Worm (Caenorhabditis elegans) whole organism, L1 larva: Measurements from ENCODE around the gene clic-1.
"Not testable (repeated sequence)": the region's sequence is repeated elsewhere in the genome, so short reads cannot be mapped to it uniquely, and the experiment has no call there.

ENCODE experiments used
- C16A3.4 ChIP-seq: fragments of 150-350 bp; optimal IDR thresholded peaks from 2 replicates; lab custom pipeline; 2014; ENCODE audit warnings: missing biosample characterization, missing genetic modification characterization
- F16B12.6 ChIP-seq: fragments of 150-350 bp; optimal IDR thresholded peaks from 2 replicates; lab custom pipeline; 2014; ENCODE audit warnings: missing biosample characterization, missing genetic modification characterization
- aha-1 ChIP-seq: fragments of 150-350 bp; optimal IDR thresholded peaks from 2 replicates; lab custom pipeline; 2014; ENCODE audit warnings: missing biosample characterization, missing genetic modification characterization
- ceh-63 ChIP-seq: fragments of 200-800 bp; sonication (Bioruptor generic); optimal IDR thresholded peaks from 2 replicates; lab custom pipeline; 2018; ENCODE audit warnings: mild to moderate bottlenecking, missing genetic modification characterization, missing compliant biosample characterization
- ceh-82 ChIP-seq, 3 experiments: fragments of 150-350 bp in 1 of 3; sonication (generic microtip) in 2 of 3; optimal IDR thresholded peaks; 2 replicates each; lab custom pipeline; 2014 to 2017; ENCODE audit warnings: missing biosample characterization in 3 of 3, missing genetic modification characterization in 3 of 3
- ceh-90 ChIP-seq: sonication (generic microtip); optimal IDR thresholded peaks from 2 replicates; lab custom pipeline; 2016; ENCODE audit warnings: missing genetic modification characterization, missing compliant biosample characterization
- dsc-1 ChIP-seq: sonication (generic microtip); optimal IDR thresholded peaks from 2 replicates; lab custom pipeline; 2016; ENCODE audit warnings: mild to moderate bottlenecking, missing genetic modification characterization, missing compliant biosample characterization
- efl-1 ChIP-seq, 4 experiments: fragments of 150-350 bp; optimal IDR thresholded peaks in 3 of 4; peaks in 1 of 4; 1 replicate in 1 of 4; 2 replicates in 3 of 4; lab custom pipeline; 2014; ENCODE audit warnings: missing biosample characterization in 2 of 4, missing genetic modification characterization in 2 of 4, missing genetic modification reagents in 2 of 4
- efl-3 ChIP-seq: fragments of 200-800 bp; sonication (Bioruptor generic); optimal IDR thresholded peaks from 2 replicates; lab custom pipeline; 2018; ENCODE audit warnings: mild to moderate bottlenecking, missing genetic modification characterization, missing compliant biosample characterization
- elt-3 ChIP-seq, 6 experiments: fragments of 150-350 bp in 1 of 6; sonication (generic microtip); optimal IDR thresholded peaks; 2 replicates each; lab custom pipeline; 2017 to 2018; ENCODE audit warnings: missing biosample characterization in 6 of 6, missing genetic modification characterization in 6 of 6, inconsistent platforms in 1 of 6
- ets-5 ChIP-seq: fragments of 200-800 bp; sonication (Bioruptor generic); IDR thresholded peaks from 2 replicates; pipeline ENCODE4 v1.3.6; 2022; ENCODE audit warnings: missing genetic modification characterization, missing compliant biosample characterization
- fkh-4 ChIP-seq: sonication (generic microtip); optimal IDR thresholded peaks from 2 replicates; lab custom pipeline; 2016; ENCODE audit warnings: missing compliant biosample characterization, missing genetic modification characterization, borderline replicate concordance
- fkh-8 ChIP-seq: sonication (generic microtip); optimal IDR thresholded peaks from 2 replicates; lab custom pipeline; 2016; ENCODE audit warnings: mild to moderate bottlenecking, missing genetic modification characterization, missing compliant biosample characterization
- grh-1 ChIP-seq: fragments of 200-800 bp; sonication (Bioruptor generic); IDR thresholded peaks from 2 replicates; pipeline ENCODE4 v1.3.6; 2022; ENCODE audit warnings: missing genetic modification reagents, missing genetic modification characterization, missing compliant biosample characterization
- hlh-17 ChIP-seq: fragments of 200-800 bp; sonication (Bioruptor generic); optimal IDR thresholded peaks from 2 replicates; lab custom pipeline; 2018; ENCODE audit warnings: missing genetic modification characterization, mild to moderate bottlenecking, missing compliant biosample characterization, moderate library complexity, borderline replicate concordance
- isw-1 ChIP-seq: fragments of 200-800 bp; sonication (Bioruptor generic); IDR thresholded peaks from 2 replicates; pipeline ENCODE4 v1.3.6; 2022; ENCODE audit warnings: missing genetic modification characterization, missing compliant biosample characterization
- lin-13 ChIP-seq: fragments of 150-350 bp; optimal IDR thresholded peaks from 2 replicates; lab custom pipeline; 2014; ENCODE audit warnings: missing biosample characterization, missing genetic modification reagents, missing genetic modification characterization
- lin-39 ChIP-seq: fragments of 150-350 bp; optimal IDR thresholded peaks from 2 replicates; lab custom pipeline; 2014; ENCODE audit warnings: missing biosample characterization, missing genetic modification reagents, missing genetic modification characterization
- mab-9 ChIP-seq: fragments of 200-800 bp; sonication (Bioruptor generic); IDR thresholded peaks from 2 replicates; pipeline ENCODE4 v1.3.6; 2022; ENCODE audit warnings: missing genetic modification reagents, missing genetic modification characterization, missing compliant biosample characterization
- mep-1 ChIP-seq: fragments of 150-350 bp; optimal IDR thresholded peaks from 2 replicates; lab custom pipeline; 2014; ENCODE audit warnings: missing biosample characterization, missing genetic modification characterization
- nhr-20 ChIP-seq: sonication (generic microtip); optimal IDR thresholded peaks from 2 replicates; lab custom pipeline; 2016; ENCODE audit warnings: mild to moderate bottlenecking, missing genetic modification characterization, missing compliant biosample characterization
- nhr-28 ChIP-seq: fragments of 150-350 bp; optimal IDR thresholded peaks from 2 replicates; lab custom pipeline; 2014; ENCODE audit warnings: missing biosample characterization, missing genetic modification characterization
- nhr-71 ChIP-seq: sonication (generic microtip); optimal IDR thresholded peaks from 2 replicates; lab custom pipeline; 2016; ENCODE audit warnings: mild to moderate bottlenecking, missing genetic modification characterization, moderate library complexity, missing compliant biosample characterization
- nhr-77 ChIP-seq: fragments of 150-350 bp; optimal IDR thresholded peaks from 2 replicates; lab custom pipeline; 2014; ENCODE audit warnings: missing biosample characterization, missing genetic modification characterization
- nhr-90 ChIP-seq: sonication (generic microtip); optimal IDR thresholded peaks from 2 replicates; lab custom pipeline; 2016; ENCODE audit warnings: mild to moderate bottlenecking, missing genetic modification characterization, missing compliant biosample characterization; ENCODE audit not compliant: poor library complexity
- pax-3 ChIP-seq: fragments of 200-800 bp; sonication (Bioruptor generic); optimal IDR thresholded peaks from 2 replicates; lab custom pipeline; 2018; ENCODE audit warnings: mild to moderate bottlenecking, missing genetic modification characterization, moderate library complexity, missing compliant biosample characterization
- skn-1 ChIP-seq: fragments of 150-350 bp; optimal IDR thresholded peaks from 2 replicates; lab custom pipeline; 2014; ENCODE audit warnings: missing biosample characterization, missing genetic modification characterization
- sup-37 ChIP-seq: fragments of 200-800 bp; sonication (Bioruptor generic); optimal IDR thresholded peaks from 2 replicates; lab custom pipeline; 2018; ENCODE audit warnings: mild to moderate bottlenecking, missing genetic modification characterization, missing compliant biosample characterization
- unc-130 ChIP-seq: fragments of 150-350 bp; optimal IDR thresholded peaks from 2 replicates; lab custom pipeline; 2017; ENCODE audit warnings: missing biosample characterization, missing genetic modification characterization, inconsistent platforms
- unc-30 ChIP-seq: sonication (generic microtip); optimal IDR thresholded peaks from 2 replicates; lab custom pipeline; 2017; ENCODE audit warnings: missing biosample characterization, missing genetic modification characterization
- unc-62 ChIP-seq: fragments of 150-350 bp; optimal IDR thresholded peaks from 2 replicates; lab custom pipeline; 2014; ENCODE audit warnings: missing biosample characterization, missing genetic modification reagents, missing genetic modification characterization
- unc-86 ChIP-seq: sonication (generic microtip); optimal IDR thresholded peaks from 2 replicates; lab custom pipeline; 2016; ENCODE audit warnings: missing genetic modification characterization, missing compliant biosample characterization
- unc-98 ChIP-seq: fragments of 200-800 bp; sonication (Bioruptor generic); IDR thresholded peaks from 2 replicates; pipeline ENCODE4 v1.3.6; 2022; ENCODE audit warnings: missing genetic modification characterization, missing compliant biosample characterization
- vab-15 ChIP-seq: sonication (generic microtip); optimal IDR thresholded peaks from 2 replicates; lab custom pipeline; 2017; ENCODE audit warnings: missing genotype, mild to moderate bottlenecking, missing genetic modification characterization, missing compliant biosample characterization
- zag-1 ChIP-seq: fragments of 150-350 bp; optimal IDR thresholded peaks from 2 replicates; lab custom pipeline; 2014; ENCODE audit warnings: missing biosample characterization, missing genetic modification characterization
- zip-4 ChIP-seq: fragments of 200-800 bp; sonication (Bioruptor generic); optimal IDR thresholded peaks from 2 replicates; lab custom pipeline; 2018; ENCODE audit warnings: mild to moderate bottlenecking, missing genetic modification characterization, moderate library complexity, missing compliant biosample characterization
- ztf-11 ChIP-seq, 2 experiments: sonication (generic microtip); optimal IDR thresholded peaks; 2 replicates each; lab custom pipeline; 2016 to 2017; ENCODE audit warnings: missing genetic modification characterization in 2 of 2, missing biosample characterization in 1 of 2, missing compliant biosample characterization in 1 of 2

The clic-1 gene

DNA sequence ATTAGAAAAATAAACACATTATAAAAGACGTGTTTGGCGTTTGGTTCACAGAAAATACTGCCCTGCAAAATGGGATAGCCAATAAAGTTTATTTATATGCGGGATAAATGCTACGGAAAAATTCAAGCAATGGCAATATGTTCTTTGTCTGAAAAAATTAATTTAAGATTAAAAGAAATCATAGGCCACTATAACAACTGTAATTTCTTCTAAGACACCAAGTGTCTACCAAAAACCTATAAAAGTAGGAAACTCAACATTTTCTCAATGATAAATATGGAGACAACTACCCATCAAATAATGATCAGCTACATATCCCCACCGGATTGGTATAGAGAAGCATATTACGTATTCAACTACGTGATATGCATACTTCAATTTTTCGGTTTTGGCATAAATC lies 29.4 kb downstream of the clic-1 start, which contains the start of gene srw-3:
Gene srw-3 (plus strand): TSS at position 301 of the 400 bp plus-strand sequence.
- no peak for TF ChIP-seq unc-130 (tag; lab: Kevin White, UChicago)
- no peak for TF ChIP-seq fkh-8 (tag; lab: Kevin White, UChicago)
- TF ChIP-seq nhr-77 (tag; lab: Kevin White, UChicago): no peak
- TF ChIP-seq aha-1: no peak
- TF ChIP-seq efl-3 (GFP tag; lab: Kevin White, UChicago): no peak
- TF ChIP-seq C16A3.4 (tag; lab: Kevin White, UChicago): no peak
- TF ChIP-seq mab-9: no peak
- no peak for TF ChIP-seq nhr-71 (tag; lab: Kevin White, UChicago)
- TF ChIP-seq dsc-1: no peak
- no peak for TF ChIP-seq ztf-11 (tag; optimal IDR thresholded peaks at IDR 0.05; lab: Kevin White, UChicago)
- no peak for TF ChIP-seq zip-4 (GFP tag; lab: Kevin White, UChicago)
- no peak for TF ChIP-seq unc-86 (tag; lab: Kevin White, UChicago)
- TF ChIP-seq sup-37 (GFP tag; lab: Kevin White, UChicago): no peak
- no peak for TF ChIP-seq zag-1 (tag; lab: Kevin White, UChicago)
- no peak for TF ChIP-seq F16B12.6 (tag; lab: Kevin White, UChicago)
- TF ChIP-seq nhr-90 (tag; lab: Kevin White, UChicago): no peak
- no peak for TF ChIP-seq ets-5 (GFP tag; lab: Robert Waterston, UW)

DNA sequence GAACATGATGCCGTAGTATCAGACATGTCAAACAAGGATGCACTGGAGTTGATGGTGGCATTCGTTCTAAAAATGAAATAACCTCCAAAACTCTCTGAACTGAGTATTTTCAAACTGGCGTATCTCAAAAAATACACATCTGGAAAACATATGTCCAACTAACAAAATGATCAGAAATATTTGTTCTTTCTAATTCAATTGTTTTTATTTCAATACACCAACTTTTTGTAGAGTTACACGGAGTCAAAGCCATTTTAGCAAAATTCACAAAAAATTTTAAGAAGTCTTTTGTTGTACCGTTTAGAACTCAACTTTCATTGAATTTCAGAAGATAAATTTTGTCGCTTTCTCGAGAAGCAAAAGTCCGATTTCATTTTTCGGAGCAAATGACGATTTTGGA lies 31.2 kb downstream of the clic-1 start, which contains the start of gene srsx-40:
Gene srsx-40 (minus strand): TSS at position 101 of the 400 bp plus-strand sequence.
- TF ChIP-seq nhr-71 (tag; lab: Kevin White, UChicago); lin-39 (tag; lab: Kevin White, UChicago); unc-98: not testable (repeated sequence)

DNA sequence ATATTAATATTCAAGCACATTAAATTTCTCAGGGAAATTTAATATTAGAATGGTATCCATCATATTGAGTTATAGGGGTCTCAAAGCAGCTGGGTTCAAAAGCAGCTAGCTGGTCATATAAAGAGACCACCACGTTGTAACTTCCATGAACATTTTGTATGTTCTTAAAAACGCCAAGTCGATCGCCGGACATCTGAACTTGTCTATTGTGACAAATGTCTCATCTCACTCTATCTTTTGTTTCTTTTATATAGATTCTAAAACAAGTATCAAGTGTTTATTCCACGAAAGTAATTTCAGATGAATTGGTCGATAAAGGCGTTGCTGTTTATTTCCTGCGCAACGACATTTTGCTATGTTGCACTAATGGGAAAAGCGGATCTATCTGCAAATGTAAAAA lies 37.9 kb downstream of the clic-1 start, which contains the start of gene ZK105.3:
Gene ZK105.3 (plus strand): TSS at position 301 of the 400 bp plus-strand sequence.
- TF ChIP-seq ceh-63 (GFP tag; lab: Kevin White, UChicago): no peak
- no peak for TF ChIP-seq unc-86 (tag; lab: Kevin White, UChicago)
- TF ChIP-seq vab-15: no peak
- no peak for TF ChIP-seq fkh-4 (tag; lab: Kevin White, UChicago)
- TF ChIP-seq C16A3.4 (tag; lab: Kevin White, UChicago): no peak
- no peak for TF ChIP-seq lin-13 (GFP tag; lab: Kevin White, UChicago)
- TF ChIP-seq nhr-90 (tag; lab: Kevin White, UChicago): no peak
- TF ChIP-seq efl-1 (optimal IDR thresholded peaks at IDR 0.05; lab: Kevin White, UChicago): no peak
- no peak for TF ChIP-seq efl-1 (GFP tag; optimal IDR thresholded peaks at IDR 0.05 in 1 of 2; lab: Kevin White, UChicago)
- no peak for TF ChIP-seq unc-62 (GFP tag; lab: Kevin White, UChicago)
- TF ChIP-seq nhr-20 (tag; lab: Kevin White, UChicago): no peak
- no peak for TF ChIP-seq mep-1 (tag; lab: Kevin White, UChicago)
- no peak for TF ChIP-seq dsc-1
- no peak for TF ChIP-seq efl-3 (GFP tag; lab: Kevin White, UChicago)
- no peak for TF ChIP-seq grh-1 (GFP tag; lab: Robert Waterston, UW)
- no peak for TF ChIP-seq ceh-82 (tag; optimal IDR thresholded peaks at IDR 0.05; lab: Kevin White, UChicago)
- TF ChIP-seq elt-3 (tag; optimal IDR thresholded peaks at IDR 0.05; lab: Kevin White, UChicago): no peak
- no peak for TF ChIP-seq hlh-17 (GFP tag; lab: Kevin White, UChicago)
- no peak for TF ChIP-seq isw-1 (GFP tag; lab: Robert Waterston, UW)
- no peak for TF ChIP-seq ceh-90

DNA sequence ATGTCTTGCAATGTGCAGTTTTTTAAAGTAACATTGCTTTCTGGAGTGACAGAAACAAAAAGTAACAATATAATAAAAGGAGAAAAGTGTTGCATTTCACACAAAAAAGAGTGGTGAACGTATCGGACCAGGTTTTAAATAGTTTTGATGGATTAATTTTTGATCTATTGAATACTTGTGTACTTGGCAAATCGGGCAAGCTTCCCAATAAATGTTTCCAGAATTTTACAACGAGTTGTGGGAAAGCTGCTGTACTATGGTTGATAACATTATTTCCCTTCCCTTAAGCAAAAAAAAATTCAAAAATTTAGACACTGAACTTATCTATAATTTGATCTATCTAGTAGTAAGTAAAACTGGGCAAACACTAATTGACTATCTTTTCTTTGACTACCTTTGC lies 41.3 kb downstream of the clic-1 start, which contains the start of gene C12D5.10:
Gene C12D5.10 (minus strand): TSS at position 101 of the 400 bp plus-strand sequence.
- no peak for TF ChIP-seq nhr-28 (tag; lab: Kevin White, UChicago)
- no peak for TF ChIP-seq skn-1 (tag; lab: Kevin White, UChicago)
- no peak for TF ChIP-seq zip-4 (GFP tag; lab: Kevin White, UChicago)
- TF ChIP-seq pax-3: no peak
- TF ChIP-seq unc-30 (tag; lab: Kevin White, UChicago): no peak
- TF ChIP-seq sup-37 (GFP tag; lab: Kevin White, UChicago): no peak
- TF ChIP-seq nhr-77 (tag; lab: Kevin White, UChicago): no peak
- TF ChIP-seq lin-39 (tag; lab: Kevin White, UChicago): no peak
